Worm (Caenorhabditis elegans): ENCODE measurements around the gene F01G4.6.

DNA sequence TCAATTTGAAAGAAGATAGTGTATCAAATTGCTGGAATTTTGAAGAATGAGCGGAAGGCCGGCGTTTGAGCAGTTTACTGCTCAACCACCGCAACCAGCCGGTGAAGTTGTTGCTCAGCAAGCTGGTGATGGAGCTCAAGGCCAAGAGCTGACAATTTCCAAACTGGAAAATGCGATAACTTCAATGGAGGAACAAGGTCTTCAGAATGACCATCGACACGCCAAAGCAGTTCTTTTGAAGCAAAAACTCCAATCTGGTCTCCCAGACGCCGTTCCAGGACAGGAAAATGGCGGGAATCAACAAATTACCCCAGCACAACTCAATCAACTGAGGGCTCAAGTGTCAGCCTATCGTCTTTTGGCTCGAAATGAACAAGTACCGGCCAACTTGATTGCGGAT is 23.3 kb downstream of the F01G4.6 start:
- no peak for TF ChIP-seq flt-1 (GFP tag; IDR thresholded peaks at IDR 0.05)
- no peak for TF ChIP-seq T22C8.4 (GFP tag; IDR thresholded peaks at IDR 0.05)
- TF ChIP-seq klf-2 (GFP tag; conservative IDR thresholded peaks at IDR 0.05), result no peak
- no peak for TF ChIP-seq cog-1 (tag; optimal IDR thresholded peaks at IDR 0.05)
- no peak for TF ChIP-seq med-1 (GFP tag; optimal IDR thresholded peaks at IDR 0.05; ENCODE audit: insufficient read depth)
- TF ChIP-seq ztf-29 (GFP tag; IDR thresholded peaks at IDR 0.05), result no peak
- no peak for TF ChIP-seq tab-1 (GFP tag; IDR thresholded peaks at IDR 0.05)
- TF ChIP-seq ztf-23 (GFP tag; IDR thresholded peaks at IDR 0.05), result no peak
- TF ChIP-seq ref-1 (GFP tag; conservative IDR thresholded peaks at IDR 0.05), result no peak

Data from whole organism, midembryonic.